Worm (Caenorhabditis elegans): ENCODE measurements around the gene ekl-5.

ekl-5 gene

DNA sequence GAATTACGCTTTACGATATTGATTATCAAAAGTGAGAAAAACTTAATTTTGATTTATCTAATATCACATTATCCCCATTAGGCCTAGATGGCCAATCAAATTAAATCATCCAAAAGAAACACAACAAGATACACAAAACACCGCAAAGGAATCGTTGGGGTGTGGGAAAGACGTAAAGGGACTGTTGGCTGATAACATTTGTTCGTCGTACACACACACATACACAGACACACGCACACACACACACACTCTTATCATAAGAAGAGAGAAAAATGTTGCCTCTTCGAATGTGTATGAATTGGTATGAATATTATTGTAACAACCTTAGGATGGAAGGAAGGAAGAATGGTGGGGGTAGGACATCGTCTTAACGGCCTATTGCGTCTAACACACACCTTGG lies 31.8 kb downstream of the ekl-5 start:
- TF ChIP-seq nhr-80 (tag; optimal IDR thresholded peaks at IDR 0.05) (peak; percentile 75), K11D2.4 (GFP tag; IDR thresholded peaks at IDR 0.05) (no peak)

DNA sequence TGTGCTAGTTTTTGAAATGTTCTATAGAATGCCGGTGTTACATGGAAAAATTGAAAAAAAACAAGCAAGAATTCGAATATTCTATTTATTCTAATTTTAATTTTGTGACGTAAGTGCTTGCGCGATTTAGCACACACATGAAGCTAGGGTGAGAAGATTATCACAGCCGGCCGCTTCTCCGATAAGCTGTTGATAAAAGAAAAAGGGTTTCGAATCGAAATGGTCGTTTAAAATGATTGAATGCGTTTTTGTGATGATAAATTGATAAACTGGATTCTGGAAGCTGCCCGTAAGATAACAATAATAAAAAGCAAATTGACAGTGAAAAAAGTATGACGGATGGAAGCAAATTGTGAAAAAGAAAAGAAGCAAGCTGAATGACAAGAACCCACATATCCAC lies 32.8 kb downstream of the ekl-5 start:
- no peak for TF ChIP-seq somi-1 (GFP tag; optimal IDR thresholded peaks at IDR 0.05)
- peak; percentile 36 for TF ChIP-seq nhr-80 (tag; optimal IDR thresholded peaks at IDR 0.05)

DNA sequence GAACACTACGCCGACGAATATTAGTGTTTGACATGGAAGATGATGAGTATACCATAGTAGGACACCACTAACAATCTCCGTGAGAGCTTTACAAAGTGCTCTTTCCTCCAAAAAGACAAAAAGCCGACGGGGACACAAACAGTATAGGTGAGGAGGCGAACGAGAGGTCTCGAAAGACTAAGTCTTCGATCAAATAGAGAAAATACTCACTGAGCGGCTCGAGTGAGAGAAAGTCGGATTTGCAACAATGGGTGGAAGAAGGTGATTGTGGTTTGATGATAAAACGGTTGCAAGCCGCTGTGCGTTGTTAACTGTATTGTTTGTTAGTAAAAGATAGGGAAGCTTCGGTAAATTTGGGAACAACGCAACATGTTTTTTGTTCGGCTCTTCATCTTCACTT lies 34.3 kb downstream of the ekl-5 start, which contains the start of gene hlb-1:
Gene hlb-1 (minus strand): TSS at position 101 of the 400 bp plus-strand sequence.
- TF ChIP-seq atf-7 (tag; optimal IDR thresholded peaks at IDR 0.05): no peak
- no peak for TF ChIP-seq pbrm-1 (GFP tag; IDR thresholded peaks at IDR 0.05)
- TF ChIP-seq lin-54 (GFP tag; optimal IDR thresholded peaks at IDR 0.05): no peak
- TF ChIP-seq ceh-100 (GFP tag; IDR thresholded peaks at IDR 0.05): no peak
- no peak for TF ChIP-seq him-1 (tag; optimal IDR thresholded peaks at IDR 0.05)
- TF ChIP-seq nhr-27 (tag; optimal IDR thresholded peaks at IDR 0.05): no peak
- no peak for TF ChIP-seq F23B12.7 (tag; optimal IDR thresholded peaks at IDR 0.05; ENCODE audit: insufficient read depth)
- TF ChIP-seq nhr-90 (tag; optimal IDR thresholded peaks at IDR 0.05): no peak
- TF ChIP-seq dpff-1 (tag; optimal IDR thresholded peaks at IDR 0.05): no peak
- TF ChIP-seq ceh-79 (tag; optimal IDR thresholded peaks at IDR 0.05): no peak
- TF ChIP-seq B0019.2 (GFP tag; conservative IDR thresholded peaks at IDR 0.05): no peak
- no peak for TF ChIP-seq snpc-4 (GFP tag; optimal IDR thresholded peaks at IDR 0.05)
- no peak for TF ChIP-seq snpc-4 (tag; optimal IDR thresholded peaks at IDR 0.05)
- TF ChIP-seq F22D6.2 (tag; optimal IDR thresholded peaks at IDR 0.05): no peak
- TF ChIP-seq hlh-26 (GFP tag; conservative IDR thresholded peaks at IDR 0.05): no peak
- no peak for TF ChIP-seq T07F8.4 (tag; optimal IDR thresholded peaks at IDR 0.05)
- TF ChIP-seq nhr-179 (tag; optimal IDR thresholded peaks at IDR 0.05): no peak

DNA sequence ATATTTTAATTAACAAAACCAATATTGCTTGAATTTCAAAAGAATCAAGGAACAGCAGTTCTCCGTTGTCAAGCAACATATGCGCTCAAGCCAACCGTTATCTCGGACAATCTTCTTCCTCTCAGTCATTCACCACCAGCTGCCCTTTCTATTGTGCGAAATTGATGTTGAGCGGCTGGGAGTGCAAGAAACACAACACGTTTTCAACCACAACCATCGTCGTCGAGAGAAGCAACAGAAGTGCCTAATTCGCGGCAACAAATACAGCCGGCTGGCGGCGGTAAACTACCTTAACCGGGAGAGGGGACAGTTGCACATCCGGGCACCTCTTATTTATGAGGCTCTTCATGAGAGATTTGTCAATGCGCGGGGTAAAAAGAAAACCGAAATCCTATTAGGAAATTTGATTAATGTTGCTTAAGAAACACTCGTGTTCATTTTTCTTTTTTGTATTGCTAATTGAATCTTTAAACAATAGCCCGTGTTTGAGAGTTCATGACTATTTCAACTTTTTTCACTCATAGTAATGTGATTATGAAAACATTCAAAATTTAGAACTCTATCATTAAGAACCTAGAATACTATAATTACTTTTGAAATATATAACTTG lies 35.1 kb downstream of the ekl-5 start:
- TF ChIP-seq cebp-2 (GFP tag; IDR thresholded peaks at IDR 0.05) (no peak), lag-1 (GFP tag; IDR thresholded peaks at IDR 0.05) (no peak), die-1 (tag; optimal IDR thresholded peaks at IDR 0.05) (no peak)

DNA sequence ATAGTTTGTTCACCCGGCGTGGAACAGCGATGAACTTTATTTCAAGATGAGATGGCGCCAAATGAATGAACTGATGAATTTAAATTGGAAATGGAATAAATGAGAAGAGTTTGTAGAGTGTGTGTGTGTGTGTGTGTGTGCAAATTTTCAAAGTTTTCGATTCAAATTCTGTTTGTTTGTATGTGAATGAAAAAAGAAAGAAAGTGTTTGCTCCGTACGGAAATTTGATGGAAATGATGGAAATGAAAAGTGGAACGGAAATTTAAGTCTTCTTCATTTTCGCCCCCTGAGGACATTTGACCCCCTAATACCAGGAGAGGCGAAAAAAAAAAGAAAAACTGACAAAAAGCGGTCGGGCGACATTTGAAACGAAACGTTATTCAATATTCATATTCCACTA lies 38.9 kb downstream of the ekl-5 start:
- TF ChIP-seq tbx-9 (tag; optimal IDR thresholded peaks at IDR 0.05; ENCODE audit: borderline replicate concordance) (no peak), cebp-2 (GFP tag; IDR thresholded peaks at IDR 0.05) (no peak), dpff-1 (tag; optimal IDR thresholded peaks at IDR 0.05) (no peak), F49E8.2 (tag; optimal IDR thresholded peaks at IDR 0.05; ENCODE audit: insufficient read depth) (no peak), nhr-90 (tag; optimal IDR thresholded peaks at IDR 0.05) (no peak), mcd-1 (GFP tag; IDR thresholded peaks at IDR 0.05) (no peak), ceh-40 (GFP tag; IDR thresholded peaks at IDR 0.05) (no peak), D2030.7 (GFP tag; IDR thresholded peaks at IDR 0.05) (no peak), hlh-12 (tag; optimal IDR thresholded peaks at IDR 0.05) (no peak), ets-4 (GFP tag; optimal IDR thresholded peaks at IDR 0.05) (no peak), F39B2.1 (GFP tag; IDR thresholded peaks at IDR 0.05) (no peak), lag-1 (GFP tag; IDR thresholded peaks at IDR 0.05) (no peak), athp-1 (tag; optimal IDR thresholded peaks at IDR 0.05) (no peak), nhr-120 (GFP tag; IDR thresholded peaks at IDR 0.05) (no peak), K12H6.12 (tag; optimal IDR thresholded peaks at IDR 0.05) (no peak), B0336.3 (GFP tag; IDR thresholded peaks at IDR 0.05) (no peak), repo-1 (tag; optimal IDR thresholded peaks at IDR 0.05) (no peak), nfya-2 (GFP tag; IDR thresholded peaks at IDR 0.05) (no peak), F10E7.11 (tag; optimal IDR thresholded peaks at IDR 0.05) (no peak)

Measured in whole organism, young adult.